Worm (Caenorhabditis elegans) whole organism, late embryonic: Measurements from ENCODE around the gene F58F6.5.

Experiments
- C38D4.7 ChIP-seq: fragments of 200-800 bp; sonication (Bioruptor generic); optimal IDR thresholded peaks from 2 replicates; lab custom pipeline; 2018; ENCODE audit warnings: mild to moderate bottlenecking, missing genetic modification characterization, moderate library complexity, missing compliant biosample characterization
- K02D7.2 ChIP-seq: sonication (generic microtip); optimal IDR thresholded peaks from 2 replicates; lab custom pipeline; 2017; ENCODE audit warnings: mild to moderate bottlenecking, missing genetic modification characterization, missing compliant biosample characterization
- K09A11.1 ChIP-seq: sonication (generic microtip); optimal IDR thresholded peaks from 2 replicates; lab custom pipeline; 2017; ENCODE audit warnings: antibody characterized with exemption, mild to moderate bottlenecking, missing genetic modification characterization, missing compliant biosample characterization; ENCODE audit not compliant: insufficient read depth
- T23F11.4 ChIP-seq: fragments of 200-800 bp; sonication (Bioruptor generic); optimal IDR thresholded peaks from 2 replicates; lab custom pipeline; 2018; ENCODE audit warnings: mild to moderate bottlenecking, missing genetic modification characterization, missing compliant biosample characterization
- Y22D7AL.16 ChIP-seq: sonication (generic microtip); optimal IDR thresholded peaks from 2 replicates; lab custom pipeline; 2016; ENCODE audit warnings: missing genetic modification characterization, missing compliant biosample characterization
- ama-1 ChIP-seq: fragments of 150-350 bp; optimal IDR thresholded peaks from 2 replicates; lab custom pipeline; 2014
- ceh-14 ChIP-seq: sonication (generic microtip); optimal IDR thresholded peaks from 2 replicates; lab custom pipeline; 2016; ENCODE audit warnings: missing genotype, missing genetic modification characterization, missing compliant biosample characterization
- ceh-18 ChIP-seq: sonication (generic microtip); optimal IDR thresholded peaks from 2 replicates; lab custom pipeline; 2016; ENCODE audit warnings: missing genetic modification characterization, missing compliant biosample characterization
- ceh-24 ChIP-seq: sonication (generic microtip); optimal IDR thresholded peaks from 2 replicates; lab custom pipeline; 2016; ENCODE audit warnings: mild to moderate bottlenecking, missing genetic modification characterization, missing compliant biosample characterization
- ceh-30 ChIP-seq: fragments of 150-350 bp; optimal IDR thresholded peaks from 2 replicates; lab custom pipeline; 2014; ENCODE audit warnings: missing biosample characterization, missing genetic modification characterization
- ceh-31 ChIP-seq: sonication (generic microtip); optimal IDR thresholded peaks from 2 replicates; lab custom pipeline; 2016; ENCODE audit warnings: missing genetic modification characterization, missing compliant biosample characterization
- ceh-34 ChIP-seq: sonication (generic microtip); optimal IDR thresholded peaks from 2 replicates; lab custom pipeline; 2016; ENCODE audit warnings: mild to moderate bottlenecking, missing genetic modification characterization, missing compliant biosample characterization
- ceh-9 ChIP-seq: sonication (generic microtip); optimal IDR thresholded peaks from 2 replicates; lab custom pipeline; 2016; ENCODE audit warnings: mild to moderate bottlenecking, missing genetic modification characterization, inconsistent platforms, missing compliant biosample characterization
- che-1 ChIP-seq: sonication (generic microtip); optimal IDR thresholded peaks from 2 replicates; lab custom pipeline; 2016; ENCODE audit warnings: mild to moderate bottlenecking, missing genetic modification characterization, missing compliant biosample characterization
- dmd-4 ChIP-seq: sonication (generic microtip); optimal IDR thresholded peaks from 2 replicates; lab custom pipeline; 2016; ENCODE audit warnings: borderline replicate concordance, missing genetic modification characterization, missing compliant biosample characterization
- dve-1 ChIP-seq: sonication (generic microtip); optimal IDR thresholded peaks from 2 replicates; lab custom pipeline; 2017; ENCODE audit warnings: antibody characterized with exemption, mild to moderate bottlenecking, missing genetic modification characterization, missing compliant biosample characterization
- eyg-1 ChIP-seq: sonication (generic microtip); optimal IDR thresholded peaks from 2 replicates; lab custom pipeline; 2016; ENCODE audit warnings: missing genotype, missing genetic modification characterization, missing compliant biosample characterization
- gmeb-2 ChIP-seq: sonication (generic microtip); optimal IDR thresholded peaks from 2 replicates; lab custom pipeline; 2016; ENCODE audit warnings: missing genetic modification characterization, inconsistent platforms, missing compliant biosample characterization
- hlh-15 ChIP-seq: sonication (generic microtip); optimal IDR thresholded peaks from 2 replicates; lab custom pipeline; 2016; ENCODE audit warnings: missing genetic modification characterization, missing compliant biosample characterization
- hlh-30 ChIP-seq: sonication (generic microtip); optimal IDR thresholded peaks from 2 replicates; lab custom pipeline; 2017; ENCODE audit warnings: antibody characterized with exemption, missing genetic modification characterization, missing compliant biosample characterization; ENCODE audit not compliant: insufficient read depth
- hlh-6 ChIP-seq: sonication (generic microtip); optimal IDR thresholded peaks from 2 replicates; lab custom pipeline; 2016; ENCODE audit warnings: missing genotype, missing genetic modification characterization, missing compliant biosample characterization
- hlh-8 ChIP-seq: sonication (generic microtip); optimal IDR thresholded peaks from 2 replicates; lab custom pipeline; 2016; ENCODE audit warnings: missing genotype, missing genetic modification characterization, missing compliant biosample characterization
- lim-6 ChIP-seq: sonication (generic microtip); optimal IDR thresholded peaks from 2 replicates; lab custom pipeline; 2016; ENCODE audit warnings: missing genetic modification characterization, missing compliant biosample characterization
- mec-3 ChIP-seq: sonication (generic microtip); optimal IDR thresholded peaks from 2 replicates; lab custom pipeline; 2016; ENCODE audit warnings: borderline replicate concordance, missing genetic modification characterization, missing compliant biosample characterization
- nhr-11 ChIP-seq: fragments of 150-350 bp; optimal IDR thresholded peaks from 2 replicates; lab custom pipeline; 2014; ENCODE audit warnings: missing biosample characterization, missing genetic modification characterization
- nhr-232 ChIP-seq: sonication (generic microtip); optimal IDR thresholded peaks from 2 replicates; lab custom pipeline; 2016; ENCODE audit warnings: missing genetic modification characterization, missing compliant biosample characterization
- pat-9 ChIP-seq: fragments of 200-800 bp; sonication (Bioruptor generic); optimal IDR thresholded peaks from 2 replicates; lab custom pipeline; 2018; ENCODE audit warnings: mild to moderate bottlenecking, missing genetic modification characterization, moderate library complexity, missing compliant biosample characterization
- pha-2 ChIP-seq: sonication (generic microtip); optimal IDR thresholded peaks from 2 replicates; lab custom pipeline; 2017; ENCODE audit warnings: mild to moderate bottlenecking, missing genetic modification characterization, missing compliant biosample characterization
- pros-1 ChIP-seq: fragments of 150-350 bp; optimal IDR thresholded peaks from 2 replicates; lab custom pipeline; 2014; ENCODE audit warnings: missing biosample characterization, missing genetic modification reagents, missing genetic modification characterization
- ref-2 ChIP-seq: sonication (generic microtip); optimal IDR thresholded peaks from 2 replicates; lab custom pipeline; 2016; ENCODE audit warnings: missing genetic modification characterization, missing compliant biosample characterization
- sdc-2 ChIP-seq: sonication (generic microtip); optimal IDR thresholded peaks from 2 replicates; lab custom pipeline; 2016; ENCODE audit warnings: missing genotype, missing genetic modification characterization, missing compliant biosample characterization
- sox-2 ChIP-seq: fragments of 200-800 bp; sonication (Bioruptor generic); IDR thresholded peaks from 2 replicates; pipeline ENCODE4 v1.3.6; 2022; ENCODE audit warnings: missing genetic modification reagents, missing genetic modification characterization, missing compliant biosample characterization
- syd-9 ChIP-seq: sonication (generic microtip); optimal IDR thresholded peaks from 2 replicates; lab custom pipeline; 2016; ENCODE audit warnings: mild to moderate bottlenecking, missing genetic modification characterization, moderate library complexity, missing compliant biosample characterization
- tbx-2 ChIP-seq: sonication (generic microtip); optimal IDR thresholded peaks from 2 replicates; lab custom pipeline; 2016; ENCODE audit warnings: missing genetic modification characterization, missing compliant biosample characterization
- tbx-7 ChIP-seq: sonication (generic microtip); optimal IDR thresholded peaks from 2 replicates; lab custom pipeline; 2016; ENCODE audit warnings: missing genotype, missing genetic modification characterization, missing compliant biosample characterization
- ttx-3 ChIP-seq: sonication (generic microtip); optimal IDR thresholded peaks from 2 replicates; lab custom pipeline; 2016; ENCODE audit warnings: missing genetic modification reagents, missing genetic modification characterization, missing compliant biosample characterization
- unc-42 ChIP-seq: sonication (generic microtip); optimal IDR thresholded peaks from 2 replicates; lab custom pipeline; 2016; ENCODE audit warnings: missing genotype, missing genetic modification characterization, missing compliant biosample characterization
- unc-86 ChIP-seq: sonication (generic microtip); optimal IDR thresholded peaks from 2 replicates; lab custom pipeline; 2016; ENCODE audit warnings: missing genetic modification characterization, missing compliant biosample characterization

Gene F58F6.5

DNA sequence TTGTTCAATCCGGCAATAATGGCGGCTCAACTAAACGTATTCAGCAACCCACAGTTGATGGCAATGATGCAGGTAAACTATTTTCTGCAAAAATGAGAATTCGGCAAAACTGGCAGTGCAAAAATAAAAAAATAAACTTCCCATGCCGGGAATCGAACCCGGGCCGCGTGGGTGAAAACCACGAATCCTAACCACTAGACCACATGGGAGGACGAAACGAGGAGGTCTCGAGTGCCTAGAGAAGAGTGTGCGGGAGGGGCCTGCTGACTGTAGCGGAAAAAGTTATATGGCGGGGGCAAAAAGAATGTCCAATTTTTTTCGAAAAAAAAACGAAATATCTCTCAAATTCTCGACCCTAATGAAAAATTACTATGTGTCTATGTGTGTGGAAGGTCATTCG is 44.6 kb downstream of the F58F6.5 start (continued):
- TF ChIP-seq nhr-232 (tag; lab: Kevin White, UChicago) (peak; percentile 73), Y22D7AL.16 (tag; lab: Kevin White, UChicago) (peak; percentile 59), ceh-18 (tag; lab: Kevin White, UChicago) (peak; percentile 38), pros-1 (tag; lab: Kevin White, UChicago) (no peak), K02D7.2 (tag; lab: Kevin White, UChicago) (peak; percentile 43), K09A11.1 (tag; lab: Kevin White, UChicago) (peak; percentile 9), T23F11.4 (GFP tag; lab: Kevin White, UChicago) (peak; percentile 59), tbx-7 (tag; lab: Kevin White, UChicago) (peak; percentile 32), ceh-14 (peak; percentile 39), mec-3 (tag; lab: Kevin White, UChicago) (no peak), pha-2 (tag; lab: Kevin White, UChicago) (peak; percentile 49), che-1 (peak; percentile 70), unc-86 (tag; lab: Kevin White, UChicago) (peak; percentile 28), C38D4.7 (GFP tag; lab: Kevin White, UChicago) (peak; percentile 58), dmd-4 (tag; lab: Kevin White, UChicago) (no peak), nhr-11 (tag; lab: Kevin White, UChicago) (no peak)

DNA sequence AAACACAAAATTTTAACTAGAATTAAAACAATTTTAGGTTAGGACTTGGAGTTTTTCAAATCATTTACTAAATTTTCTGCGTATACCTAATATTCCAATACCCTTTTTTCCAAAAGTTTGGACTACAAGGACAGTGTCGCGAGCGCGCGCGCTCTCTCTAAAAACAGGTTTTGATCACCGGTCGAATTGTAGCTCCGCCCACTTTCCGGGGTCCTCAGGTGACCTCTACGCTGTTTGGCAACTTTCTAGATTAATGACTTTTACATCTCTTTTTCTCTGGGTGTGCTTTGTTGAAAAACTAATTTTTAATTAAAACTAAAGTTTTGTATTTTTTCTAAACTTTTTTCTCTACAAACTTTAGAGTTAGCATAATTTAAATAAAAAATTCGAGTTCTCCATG is 45.5 kb downstream of the F58F6.5 start:
- no peak for TF ChIP-seq K09A11.1 (tag; lab: Kevin White, UChicago)
- TF ChIP-seq che-1, result no peak
- no peak for TF ChIP-seq hlh-15 (tag; lab: Kevin White, UChicago)
- TF ChIP-seq ceh-30 (tag; lab: Kevin White, UChicago), result no peak
- TF ChIP-seq ama-1, result no peak
- TF ChIP-seq pros-1 (tag; lab: Kevin White, UChicago), result no peak
- TF ChIP-seq dve-1 (tag; lab: Kevin White, UChicago), result no peak
- no peak for TF ChIP-seq eyg-1 (tag; lab: Kevin White, UChicago)
- TF ChIP-seq ttx-3 (tag; lab: Kevin White, UChicago), result no peak
- TF ChIP-seq hlh-6 (tag; lab: Kevin White, UChicago), result no peak
- TF ChIP-seq dmd-4 (tag; lab: Kevin White, UChicago), result no peak
- TF ChIP-seq unc-86 (tag; lab: Kevin White, UChicago), result no peak
- TF ChIP-seq unc-42 (tag; lab: Kevin White, UChicago), result no peak

DNA sequence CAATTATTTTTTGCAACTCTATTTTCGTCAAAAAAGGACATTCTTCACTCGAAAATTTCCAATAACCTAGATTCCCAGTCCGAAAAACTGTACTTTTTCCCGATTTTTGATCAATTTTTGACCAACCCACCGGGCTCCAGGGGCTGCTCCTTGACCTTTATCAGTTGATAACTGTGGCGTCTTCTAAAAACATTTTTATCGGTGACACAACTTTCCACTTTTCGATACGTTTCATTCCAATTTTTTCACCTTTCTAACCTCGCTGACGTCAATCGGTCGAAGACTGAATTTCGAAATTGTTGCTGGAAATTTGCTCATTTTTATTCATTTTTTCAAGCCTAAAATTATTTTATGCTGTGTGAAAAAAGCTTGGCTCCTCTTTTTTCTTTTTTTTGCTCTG is 46.1 kb downstream of the F58F6.5 start:
- no peak for TF ChIP-seq che-1
- no peak for TF ChIP-seq ref-2
- no peak for TF ChIP-seq hlh-30 (tag; lab: Kevin White, UChicago)
- TF ChIP-seq lim-6 (tag; lab: Kevin White, UChicago), result no peak
- no peak for TF ChIP-seq ceh-24 (tag; lab: Kevin White, UChicago)
- no peak for TF ChIP-seq ceh-9 (tag; lab: Kevin White, UChicago)
- no peak for TF ChIP-seq hlh-15 (tag; lab: Kevin White, UChicago)
- no peak for TF ChIP-seq syd-9 (tag; lab: Kevin White, UChicago)
- TF ChIP-seq ceh-34 (tag; lab: Kevin White, UChicago), result no peak
- no peak for TF ChIP-seq sox-2 (GFP tag; lab: Robert Waterston, UW)
- TF ChIP-seq ceh-14, result no peak
- no peak for TF ChIP-seq ceh-31 (tag; lab: Kevin White, UChicago)
- no peak for TF ChIP-seq unc-42 (tag; lab: Kevin White, UChicago)
- no peak for TF ChIP-seq pat-9
- TF ChIP-seq tbx-2 (tag; lab: Kevin White, UChicago), result no peak
- TF ChIP-seq hlh-8 (tag; lab: Kevin White, UChicago), result no peak
- TF ChIP-seq sdc-2 (tag; lab: Kevin White, UChicago), result no peak
- no peak for TF ChIP-seq Y22D7AL.16 (tag; lab: Kevin White, UChicago)
- TF ChIP-seq ama-1, result no peak
- TF ChIP-seq gmeb-2, result no peak
